Fruit fly (Drosophila melanogaster) whole organism, embryonic: ENCODE data around the gene CG6340.

Source experiments
- ATbp ChIP-seq: fragments of 200-800 bp; sonication (Bioruptor generic); optimal IDR thresholded peaks from 2 replicates; lab custom pipeline; 2017; ENCODE audit warnings: missing biosample characterization, mild to moderate bottlenecking, missing genetic modification characterization, missing genetic modification reagents
- Abd-B ChIP-seq: fragments of 200-800 bp; sonication (Bioruptor generic); optimal IDR thresholded peaks from 2 replicates; lab custom pipeline; 2018; ENCODE audit warnings: missing biosample characterization, mild to moderate bottlenecking, missing genetic modification characterization, moderate library complexity
- Asciz ChIP-seq: fragments of 200-800 bp; sonication (Bioruptor generic); optimal IDR thresholded peaks from 2 replicates; lab custom pipeline; 2017; ENCODE audit warnings: missing biosample characterization, mild to moderate bottlenecking, missing genetic modification characterization, missing genetic modification reagents
- BtbVII ChIP-seq: fragments of 200-800 bp; sonication (Bioruptor generic); optimal IDR thresholded peaks from 3 replicates; lab custom pipeline; 2017; ENCODE audit warnings: missing biosample characterization, mild to moderate bottlenecking, missing genetic modification characterization
- CG10543 ChIP-seq: fragments of 200-800 bp; sonication (Bioruptor generic); optimal IDR thresholded peaks from 3 replicates; lab custom pipeline; 2017; ENCODE audit warnings: missing biosample characterization, mild to moderate bottlenecking, missing genetic modification characterization, moderate library complexity
- CG17359 ChIP-seq: fragments of 200-800 bp; sonication (Bioruptor generic); optimal IDR thresholded peaks from 3 replicates; lab custom pipeline; 2018; ENCODE audit warnings: missing biosample characterization, mild to moderate bottlenecking, missing genetic modification characterization, moderate library complexity
- CG18599 ChIP-seq: fragments of 200-800 bp; sonication (Bioruptor generic); optimal IDR thresholded peaks from 3 replicates; lab custom pipeline; 2017; ENCODE audit warnings: missing biosample characterization, missing genetic modification characterization, mild to moderate bottlenecking, moderate library complexity, missing genetic modification reagents
- CG2199 ChIP-seq: fragments of 200-800 bp; sonication (Bioruptor generic); IDR thresholded peaks from 3 replicates; pipeline ENCODE4 v1.3.6; 2022; ENCODE audit warnings: missing biosample characterization, missing genetic modification characterization
- CG2678 ChIP-seq: fragments of 200-800 bp; sonication (Bioruptor generic); optimal IDR thresholded peaks from 3 replicates; lab custom pipeline; 2019; ENCODE audit warnings: missing biosample characterization, mild to moderate bottlenecking, missing genetic modification characterization, moderate library complexity
- CG3407 ChIP-seq: fragments of 200-800 bp; sonication (Bioruptor generic); optimal IDR thresholded peaks from 2 replicates; lab custom pipeline; 2018; ENCODE audit warnings: missing biosample characterization, mild to moderate bottlenecking, missing genetic modification characterization
- CG4820 ChIP-seq: fragments of 200-800 bp; sonication (Bioruptor generic); optimal IDR thresholded peaks from 3 replicates; lab custom pipeline; 2016; ENCODE audit warnings: missing biosample characterization, missing genetic modification characterization
- CG5953 ChIP-seq: fragments of 200-800 bp; sonication (Bioruptor generic); IDR thresholded peaks from 2 replicates; pipeline ENCODE4 v1.3.6; 2022; ENCODE audit warnings: missing biosample characterization, missing genetic modification characterization
- CG6813 ChIP-seq: fragments of 200-800 bp; sonication (Bioruptor generic); optimal IDR thresholded peaks from 2 replicates; lab custom pipeline; 2017; ENCODE audit warnings: missing biosample characterization, missing genetic modification characterization, mild to moderate bottlenecking, moderate library complexity, missing genetic modification reagents
- CG7745 ChIP-seq: fragments of 200-800 bp; sonication (Bioruptor generic); optimal IDR thresholded peaks from 2 replicates; lab custom pipeline; 2018; ENCODE audit warnings: missing biosample characterization, mild to moderate bottlenecking, missing genetic modification characterization, moderate library complexity
- CG8290 ChIP-seq, 3 experiments: fragments of 200-800 bp; sonication (Bioruptor generic); optimal IDR thresholded peaks; 2 replicates each; lab custom pipeline; 2016 to 2019; ENCODE audit warnings: missing biosample characterization in 3 of 3, missing genetic modification characterization in 3 of 3, mild to moderate bottlenecking in 2 of 3, moderate library complexity in 1 of 3
- CG9437 ChIP-seq: fragments of 200-800 bp; sonication (Bioruptor generic); optimal IDR thresholded peaks from 2 replicates; lab custom pipeline; 2018; ENCODE audit warnings: missing biosample characterization, mild to moderate bottlenecking, missing genetic modification characterization
- Deaf1 ChIP-seq: fragments of 200-800 bp; optimal IDR thresholded peaks from 3 replicates; lab custom pipeline; 2019; ENCODE audit warnings: missing biosample characterization, mild to moderate bottlenecking, missing genetic modification characterization, moderate library complexity
- GATAe ChIP-seq: fragments of 200-800 bp; sonication (Bioruptor generic); conservative IDR thresholded peaks from 2 replicates; pipeline ENCODE4 v1.3.6; 2022; ENCODE audit warnings: missing biosample characterization, missing genetic modification characterization
- H2.0 ChIP-seq: fragments of 200-800 bp; sonication (Bioruptor generic); IDR thresholded peaks from 2 replicates; pipeline ENCODE4 v1.3.6; 2022; ENCODE audit warnings: missing biosample characterization, missing genetic modification characterization
- NfI ChIP-seq: fragments of 200-800 bp; sonication (Bioruptor generic); optimal IDR thresholded peaks from 3 replicates; lab custom pipeline; 2018; ENCODE audit warnings: missing biosample characterization, mild to moderate bottlenecking, missing genetic modification characterization, moderate library complexity
- TFAM ChIP-seq: fragments of 200-800 bp; sonication (Bioruptor generic); optimal IDR thresholded peaks from 2 replicates; lab custom pipeline; 2017; ENCODE audit warnings: missing biosample characterization, missing genetic modification characterization, inconsistent platforms
- Vsx1 ChIP-seq: fragments of 200-800 bp; sonication (Bioruptor generic); optimal IDR thresholded peaks from 2 replicates; lab custom pipeline; 2017; ENCODE audit warnings: missing biosample characterization, mild to moderate bottlenecking, missing genetic modification characterization, missing genetic modification reagents
- Xrp1 ChIP-seq: fragments of 200-800 bp; sonication (Bioruptor generic); IDR thresholded peaks from 2 replicates; pipeline ENCODE4 v1.3.6; 2022; ENCODE audit warnings: missing biosample characterization, missing genetic modification characterization
- YL-1 ChIP-seq: fragments of 200-800 bp; sonication (Bioruptor generic); optimal IDR thresholded peaks from 3 replicates; lab custom pipeline; 2017; ENCODE audit warnings: missing biosample characterization, mild to moderate bottlenecking, missing genetic modification characterization
- al ChIP-seq: fragments of 200-800 bp; sonication (Bioruptor generic); IDR thresholded peaks from 2 replicates; pipeline ENCODE4 v1.3.6; 2022; ENCODE audit warnings: missing biosample characterization, missing genetic modification characterization
- bigmax ChIP-seq: fragments of 200-800 bp; sonication (Bioruptor generic); optimal IDR thresholded peaks from 2 replicates; lab custom pipeline; 2018; ENCODE audit warnings: missing biosample characterization, mild to moderate bottlenecking, missing genetic modification characterization
- cg ChIP-seq: fragments of 200-800 bp; sonication (Bioruptor generic); optimal IDR thresholded peaks from 3 replicates; lab custom pipeline; 2019; ENCODE audit warnings: missing biosample characterization, mild to moderate bottlenecking, missing genetic modification characterization, moderate library complexity
- chinmo ChIP-seq: fragments of 200-800 bp; sonication (Bioruptor generic); IDR thresholded peaks from 4 replicates; pipeline ENCODE4 v1.3.6; 2022; ENCODE audit warnings: missing biosample characterization, missing genetic modification characterization; ENCODE audit not compliant: partially characterized antibody
- chm ChIP-seq: fragments of 200-800 bp; sonication (Bioruptor generic); IDR thresholded peaks from 2 replicates; pipeline ENCODE4 v1.3.6; 2022; ENCODE audit warnings: missing biosample characterization, missing genetic modification characterization
- ci ChIP-seq: fragments of 200-800 bp; sonication (Bioruptor generic); IDR thresholded peaks from 3 replicates; pipeline ENCODE4 v1.3.6; 2022; ENCODE audit warnings: missing biosample characterization, missing genetic modification characterization
- crol ChIP-seq: fragments of 200-800 bp; sonication (Bioruptor generic); IDR thresholded peaks from 2 replicates; pipeline ENCODE4 v1.3.6; 2022; ENCODE audit warnings: missing biosample characterization, missing genetic modification characterization
- gem ChIP-seq: fragments of 200-800 bp; sonication (Bioruptor generic); optimal IDR thresholded peaks from 2 replicates; lab custom pipeline; 2019; ENCODE audit warnings: missing biosample characterization, mild to moderate bottlenecking, missing genetic modification characterization, moderate library complexity
- grau ChIP-seq: fragments of 200-800 bp; optimal IDR thresholded peaks from 3 replicates; lab custom pipeline; 2019; ENCODE audit warnings: missing biosample characterization, mild to moderate bottlenecking, missing genetic modification characterization, moderate library complexity
- gt ChIP-seq: fragments of 200-800 bp; sonication (Bioruptor generic); IDR thresholded peaks from 2 replicates; pipeline ENCODE4 v1.3.6; 2022; ENCODE audit warnings: missing biosample characterization, missing genetic modification characterization
- hbn ChIP-seq: fragments of 200-800 bp; sonication (Bioruptor generic); IDR thresholded peaks from 2 replicates; pipeline ENCODE4 v1.3.6; 2022; ENCODE audit warnings: missing biosample characterization, missing genetic modification characterization; ENCODE audit not compliant: partially characterized antibody
- hkb ChIP-seq, 2 experiments: fragments of 200-800 bp in 1 of 2; fragments of >200 bp in 1 of 2; sonication (Bioruptor generic) in 1 of 2; IDR thresholded peaks in 1 of 2; optimal IDR thresholded peaks in 1 of 2; 2 replicates each; pipeline versions ENCODE4 v1.3.6 to Lab custom; 2017 to 2022; ENCODE audit warnings: missing biosample characterization in 1 of 2, missing genetic modification characterization in 1 of 2
- lab ChIP-seq: fragments of 200-800 bp; sonication (Bioruptor generic); optimal IDR thresholded peaks from 3 replicates; lab custom pipeline; 2017; ENCODE audit warnings: missing biosample characterization, missing genetic modification characterization, mild to moderate bottlenecking, moderate library complexity, missing genetic modification reagents
- schlank ChIP-seq: fragments of 200-800 bp; sonication (Bioruptor generic); optimal IDR thresholded peaks from 2 replicates; lab custom pipeline; 2018; ENCODE audit warnings: missing biosample characterization, mild to moderate bottlenecking, missing genetic modification characterization
- sens ChIP-seq: fragments of 200-800 bp; sonication (Bioruptor generic); peaks from one replicate; lab custom pipeline; 2016; ENCODE audit warnings: missing biosample characterization, missing genetic modification characterization
- sqz ChIP-seq: fragments of 200-800 bp; sonication (Bioruptor generic); optimal IDR thresholded peaks from 3 replicates; lab custom pipeline; 2018; ENCODE audit warnings: missing biosample characterization, mild to moderate bottlenecking, missing genetic modification characterization
- stwl ChIP-seq: fragments of 200-800 bp; sonication (Bioruptor generic); optimal IDR thresholded peaks from 3 replicates; lab custom pipeline; 2018; ENCODE audit warnings: missing biosample characterization, mild to moderate bottlenecking, missing genetic modification characterization, moderate library complexity
- sug ChIP-seq: fragments of 200-800 bp; optimal IDR thresholded peaks from 2 replicates; lab custom pipeline; 2019; ENCODE audit warnings: missing biosample characterization, mild to moderate bottlenecking, missing genetic modification characterization, moderate library complexity
- trem ChIP-seq: fragments of 200-800 bp; optimal IDR thresholded peaks from 3 replicates; lab custom pipeline; 2019; ENCODE audit warnings: missing biosample characterization, mild to moderate bottlenecking, missing genetic modification characterization, moderate library complexity
- wek ChIP-seq: fragments of 200-800 bp; sonication (Bioruptor generic); optimal IDR thresholded peaks from 3 replicates; lab custom pipeline; 2018; ENCODE audit warnings: missing biosample characterization, mild to moderate bottlenecking, missing genetic modification characterization, moderate library complexity
- zfh2 ChIP-seq: fragments of 200-800 bp; sonication (Bioruptor generic); optimal IDR thresholded peaks from 2 replicates; lab custom pipeline; 2016; ENCODE audit warnings: missing biosample characterization, missing genetic modification characterization

Gene CG6340

DNA sequence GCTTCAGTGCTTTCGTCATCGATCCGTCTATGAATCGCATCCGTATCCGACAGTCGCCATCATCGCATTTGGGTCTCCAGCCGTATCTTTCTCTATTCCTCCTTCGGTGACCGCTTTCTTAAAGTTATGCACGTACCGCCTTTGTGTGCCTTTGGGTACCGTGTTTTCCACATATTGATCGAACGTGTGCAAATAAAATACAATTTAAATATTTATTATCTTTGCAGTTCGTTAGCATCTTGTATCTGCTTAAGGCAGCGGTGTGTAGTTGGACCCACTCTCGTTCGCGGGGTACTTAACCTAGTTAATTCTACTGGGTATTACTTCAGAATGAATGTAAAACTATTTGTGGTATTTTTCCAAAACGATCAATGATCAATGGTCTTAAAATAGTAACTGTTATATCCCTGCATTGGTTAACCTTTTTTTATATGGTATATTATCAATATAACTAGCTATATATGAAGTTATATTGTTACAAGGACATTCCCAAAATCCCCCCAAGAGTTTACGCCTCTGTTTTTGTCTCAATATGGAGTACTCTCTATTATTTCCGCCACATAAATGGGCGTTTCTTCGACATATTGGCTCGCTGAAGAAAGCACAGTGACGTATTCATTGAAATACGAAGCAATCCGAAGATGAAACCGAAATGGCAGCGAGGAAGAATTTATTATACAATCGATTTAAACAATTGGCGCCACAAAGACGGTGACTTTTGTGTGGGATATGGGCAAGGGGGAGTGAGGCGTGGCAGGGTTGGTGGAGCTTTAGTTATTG, 13.6 kb downstream of the CG6340 start:
- TF ChIP-seq ATbp (peak; percentile 36), wek (peak; percentile 4), CG2199 (GFP tag; lab: Robert Waterston, UW) (peak; percentile 97), NfI (GFP tag; lab: Kevin White, UChicago) (no peak), sqz (peak; percentile 4), Asciz (GFP tag; lab: Kevin White, UChicago) (peak; percentile 46), CG3407 (GFP tag; lab: Kevin White, UChicago) (peak; percentile 11), stwl (no peak), hbn (GFP tag; lab: Robert Waterston, UW) (no peak), bigmax (GFP tag; lab: Kevin White, UChicago) (no peak), chm (GFP tag; lab: Robert Waterston, UW) (peak; percentile 27; the same call in 1 of the 2 replicates), H2.0 (GFP tag; lab: Robert Waterston, UW) (no peak), trem (tag; lab: Kevin White, UChicago) (no peak), CG17359 (tag; lab: Kevin White, UChicago) (peak; percentile 20), ci (0 out of 3 replicates have a peak, but pooled peaks have one; percentile 30), sens (GFP tag; lab: Kevin White, UChicago) (peak; percentile 50), Deaf1 (tag; lab: Kevin White, UChicago) (peak; percentile 76), gem (tag; lab: Kevin White, UChicago) (peak; percentile 7), CG5953 (GFP tag; lab: Robert Waterston, UW) (no peak), Vsx1 (peak; percentile 13), TFAM (GFP tag; lab: Kevin White, UChicago) (no peak), schlank (tag; lab: Kevin White, UChicago) (no peak), CG6813 (GFP tag; lab: Kevin White, UChicago) (peak; percentile 4), CG2678 (tag; lab: Kevin White, UChicago) (peak; percentile 1)
- TF ChIP-seq, all 482 proteins: peak for 15

DNA sequence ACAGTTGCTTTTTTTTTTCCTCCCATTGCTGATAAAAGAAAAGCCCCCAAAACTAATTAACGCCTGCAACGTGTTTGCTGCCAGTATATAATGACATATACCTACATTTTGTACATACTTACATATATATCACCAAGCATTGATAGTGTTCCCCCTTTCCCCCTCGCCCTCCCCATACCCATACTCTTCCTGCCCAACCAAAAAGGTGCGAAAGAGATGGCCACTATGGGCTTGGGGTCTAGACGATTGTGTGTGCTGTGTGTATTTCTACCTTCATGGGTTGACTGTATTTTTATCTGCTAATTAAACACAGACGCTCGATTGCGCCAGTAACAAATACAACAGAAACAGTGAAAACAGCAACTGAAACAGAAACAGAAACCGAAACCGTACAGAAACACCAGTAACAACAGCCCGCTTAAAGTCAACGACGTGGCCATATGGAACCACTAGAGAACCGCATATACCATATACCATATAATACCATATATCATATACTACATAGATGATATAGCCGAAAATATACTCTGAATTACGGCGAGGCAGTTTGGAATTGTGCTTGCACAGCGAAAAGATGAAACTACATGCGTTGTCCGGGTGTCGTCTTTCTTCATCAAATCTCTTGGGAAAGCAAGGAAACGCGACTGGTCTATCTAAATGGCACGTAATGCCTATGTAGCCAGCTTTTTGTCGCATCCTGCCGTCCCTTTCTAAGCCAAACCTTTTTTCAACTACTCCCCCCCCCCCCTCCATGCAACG, 14.7 kb downstream of the CG6340 start:
- TF ChIP-seq grau (peak; percentile 12), Vsx1 (peak; percentile 70), Xrp1 (GFP tag; lab: Robert Waterston, UW) (no peak), CG9437 (no peak), lab (peak; percentile 31), CG7745 (tag; lab: Kevin White, UChicago) (peak; percentile 17), gt (GFP tag; lab: Robert Waterston, UW) (no peak), CG10543 (GFP tag; lab: Kevin White, UChicago) (peak; percentile 54), CG18599 (GFP tag; lab: Kevin White, UChicago) (peak; percentile 13), CG2678 (tag; lab: Kevin White, UChicago) (peak; percentile 0), cg (GFP tag; lab: Kevin White, UChicago) (peak; percentile 29), YL-1 (no peak), GATAe (GFP tag; lab: Robert Waterston, UW) (peak; percentile 55; the same call in 1 of the 2 replicates), Abd-B (no peak), hkb (optimal IDR thresholded peaks at IDR 0.05; lab: Kevin White, UChicago) (no peak), hkb (GFP tag; IDR thresholded peaks at IDR 0.05; lab: Robert Waterston, UW) (no peak), chinmo (GFP tag; lab: Robert Waterston, UW) (0 out of 4 replicates have a peak, but pooled peaks have one; percentile 49), BtbVII (GFP tag; lab: Kevin White, UChicago) (no peak), CG8290 (GFP tag; optimal IDR thresholded peaks at IDR 0.05; lab: Kevin White, UChicago) (no peak), CG8290 (tag; optimal IDR thresholded peaks at IDR 0.05; lab: Kevin White, UChicago) (peak in 1 of 2 experiments; percentile 15), CG4820 (GFP tag; lab: Kevin White, UChicago) (no peak), sug (peak; percentile 44), crol (GFP tag; lab: Robert Waterston, UW) (peak; percentile 87), al (GFP tag; lab: Robert Waterston, UW) (no peak), zfh2 (GFP tag; lab: Kevin White, UChicago) (no peak)
